Fruit fly (Drosophila melanogaster): ENCODE results near the gene CG17267.

Gene CG17267

DNA sequence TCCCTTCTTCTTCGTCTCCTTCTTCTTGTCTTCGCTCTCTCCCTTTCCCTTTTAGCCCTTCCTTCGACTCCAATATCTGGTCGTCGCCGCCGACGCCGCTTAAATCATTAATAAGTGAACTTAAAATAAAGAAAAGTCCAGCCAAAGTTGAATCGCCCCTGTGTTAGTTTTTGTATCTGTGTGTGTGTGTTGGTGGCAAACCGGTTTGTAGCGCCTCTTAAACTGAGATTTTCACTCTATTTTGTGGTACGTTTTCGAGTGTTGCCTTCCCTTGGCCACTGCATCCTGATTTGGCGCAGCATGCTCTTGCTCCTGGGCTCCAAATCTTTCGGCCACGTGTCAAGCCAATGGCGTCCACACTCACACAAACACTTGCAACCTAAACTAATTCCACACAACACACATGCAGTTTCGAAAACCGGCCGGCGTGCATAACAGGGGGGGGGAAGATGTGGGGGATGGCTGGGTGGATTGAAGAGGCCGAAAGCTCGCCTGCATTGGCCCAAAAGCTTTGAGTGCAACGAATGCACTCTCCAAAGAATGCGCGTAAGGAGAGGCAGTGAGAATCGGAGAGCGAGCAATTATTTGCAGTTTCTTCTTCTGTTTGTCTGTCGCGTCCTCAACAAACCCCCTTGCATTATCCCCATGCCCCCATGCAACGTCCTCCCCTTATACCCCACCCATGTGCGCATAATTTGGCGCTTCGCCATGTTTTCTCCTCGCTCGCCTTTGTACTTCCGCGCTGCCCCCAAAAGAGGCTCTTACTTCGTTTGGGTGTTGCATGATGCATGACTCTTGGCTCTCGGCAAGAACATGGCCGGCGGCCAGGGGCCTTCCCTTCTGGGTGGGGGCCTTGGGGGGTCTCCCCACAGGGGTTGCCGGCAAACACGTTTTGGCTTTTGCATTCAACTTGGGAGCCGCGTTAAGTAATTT, 45.8 kb upstream of the CG17267 start (continued):
- TF ChIP-seq pdm3 (GFP tag; optimal IDR thresholded peaks at IDR 0.05) (no peak), Gug (GFP tag; IDR thresholded peaks at IDR 0.05) (peak; percentile 63), CG4318 (GFP tag; optimal IDR thresholded peaks at IDR 0.05) (no peak), CG34406 (GFP tag; optimal IDR thresholded peaks at IDR 0.05) (no peak), topi (GFP tag; optimal IDR thresholded peaks at IDR 0.05) (no peak), CG8632 (GFP tag; optimal IDR thresholded peaks at IDR 0.05) (peak; percentile 19), Hr38 (GFP tag; optimal IDR thresholded peaks at IDR 0.05) (no peak), fkh (GFP tag; optimal IDR thresholded peaks at IDR 0.05) (no peak), CG6854 (GFP tag; optimal IDR thresholded peaks at IDR 0.05) (peak; percentile 47), spab (GFP tag; optimal IDR thresholded peaks at IDR 0.05) (no peak), CG32006 (GFP tag; optimal IDR thresholded peaks at IDR 0.05) (peak; percentile 25), Sox14 (GFP tag; optimal IDR thresholded peaks at IDR 0.05) (no peak), CG6276 (GFP tag; optimal IDR thresholded peaks at IDR 0.05) (peak; percentile 47), CG10631 (GFP tag; optimal IDR thresholded peaks at IDR 0.05) (no peak), Hr39 (GFP tag; optimal IDR thresholded peaks at IDR 0.05) (no peak), fd85E (GFP tag; optimal IDR thresholded peaks at IDR 0.05) (no peak), CG8119 (GFP tag; IDR thresholded peaks at IDR 0.05) (peak; percentile 58; the same call in 2 of the 3 replicates), dsx (GFP tag; optimal IDR thresholded peaks at IDR 0.05; ENCODE audit: poor library complexity, severe bottlenecking) (peak; percentile 67), Ets21C (GFP tag; optimal IDR thresholded peaks at IDR 0.05) (no peak), CG11762 (GFP tag; optimal IDR thresholded peaks at IDR 0.05; ENCODE audit: insufficient read depth) (no peak)

DNA sequence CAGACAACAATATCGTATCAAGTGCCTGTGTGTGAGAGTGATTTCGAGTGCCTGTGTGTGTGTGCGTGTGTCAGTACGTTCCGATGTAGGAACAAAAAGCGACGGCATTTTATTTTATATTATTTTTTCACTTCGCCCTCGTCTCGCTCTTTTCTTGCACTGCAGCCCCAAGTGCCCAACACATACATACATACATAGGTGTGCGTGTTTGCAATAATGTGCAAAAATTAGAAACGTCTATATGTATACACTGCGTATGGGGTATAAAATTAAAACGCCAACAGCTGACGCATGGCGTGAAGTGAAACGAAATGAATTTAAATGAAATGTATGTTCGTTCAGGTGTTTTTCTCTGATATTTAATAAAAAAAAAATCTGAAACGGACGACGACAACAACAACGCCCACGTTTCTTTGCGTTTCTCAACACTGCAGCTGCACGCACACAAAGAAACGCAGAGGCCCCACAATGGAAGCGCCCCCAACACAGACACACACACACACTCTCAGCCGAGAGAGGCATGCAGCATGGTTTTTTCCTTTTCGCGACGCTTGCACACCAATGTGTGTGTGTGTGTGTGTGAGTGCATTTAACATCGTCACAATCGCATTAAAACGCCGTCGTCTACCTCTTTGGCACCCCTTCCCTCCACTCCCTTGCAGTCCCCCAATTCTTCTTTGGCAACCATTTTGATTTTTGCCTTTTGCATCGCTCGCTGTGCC, 45.0 kb upstream of the CG17267 start:
- TF ChIP-seq CG31627 (GFP tag; optimal IDR thresholded peaks at IDR 0.05) (peak; percentile 32), CG7368 (GFP tag; optimal IDR thresholded peaks at IDR 0.05) (peak; percentile 49), CG3032 (tag; optimal IDR thresholded peaks at IDR 0.05) (peak; percentile 26), CG6792 (GFP tag; optimal IDR thresholded peaks at IDR 0.05) (peak; percentile 56), topi (GFP tag; optimal IDR thresholded peaks at IDR 0.05) (peak; percentile 43), achi (GFP tag; optimal IDR thresholded peaks at IDR 0.05) (peak; percentile 62), Sox102F (GFP tag; optimal IDR thresholded peaks at IDR 0.05) (peak; percentile 43), net (GFP tag; optimal IDR thresholded peaks at IDR 0.05) (peak; percentile 55), ss (GFP tag; optimal IDR thresholded peaks at IDR 0.05) (peak; percentile 40 to 72), CG8319 (GFP tag; optimal IDR thresholded peaks at IDR 0.05) (peak; percentile 38), spab (GFP tag; optimal IDR thresholded peaks at IDR 0.05) (peak; percentile 38), Sox14 (GFP tag; optimal IDR thresholded peaks at IDR 0.05) (peak; percentile 85), pdm3 (GFP tag; optimal IDR thresholded peaks at IDR 0.05) (peak; percentile 59), CG10631 (GFP tag; optimal IDR thresholded peaks at IDR 0.05) (peak; percentile 64), lz (GFP tag; optimal IDR thresholded peaks at IDR 0.05) (peak; percentile 58), CG8632 (GFP tag; optimal IDR thresholded peaks at IDR 0.05) (peak; percentile 38), Met (GFP tag; optimal IDR thresholded peaks at IDR 0.05) (peak; percentile 54), CG10669 (GFP tag; optimal IDR thresholded peaks at IDR 0.05) (peak; percentile 33), Eip93F (GFP tag; optimal IDR thresholded peaks at IDR 0.05) (no peak), eg (GFP tag; IDR thresholded peaks at IDR 0.05) (peak; percentile 54; the same call in 1 of the 3 replicates), CG6276 (GFP tag; optimal IDR thresholded peaks at IDR 0.05) (peak; percentile 52), CG11294 (GFP tag; IDR thresholded peaks at IDR 0.05) (peak; percentile 6; the same call in 1 of the 2 replicates), dsx (GFP tag; optimal IDR thresholded peaks at IDR 0.05; ENCODE audit: poor library complexity, severe bottlenecking) (peak; percentile 35), CG34406 (GFP tag; optimal IDR thresholded peaks at IDR 0.05) (peak; percentile 46), Eip78C (GFP tag) (peak; percentile 85), CG6163 (GFP tag; IDR thresholded peaks at IDR 0.05) (peak; percentile 74), fkh (GFP tag; optimal IDR thresholded peaks at IDR 0.05) (no peak), svp (GFP tag) (peak; percentile 77), esn (GFP tag; optimal IDR thresholded peaks at IDR 0.05) (peak; percentile 71), Sox15 (GFP tag; optimal IDR thresholded peaks at IDR 0.05) (no peak), CG9139 (GFP tag; optimal IDR thresholded peaks at IDR 0.05) (peak; percentile 29), dac (GFP tag; optimal IDR thresholded peaks at IDR 0.05) (peak; percentile 1), Ets21C (GFP tag; optimal IDR thresholded peaks at IDR 0.05) (peak; percentile 48), Lpt (GFP tag; optimal IDR thresholded peaks at IDR 0.05) (peak; percentile 69), OdsH (GFP tag; optimal IDR thresholded peaks at IDR 0.05) (peak; percentile 59), vri (GFP tag; optimal IDR thresholded peaks at IDR 0.05) (peak; percentile 64)

Data from whole organism, prepupa.